Worm (Caenorhabditis elegans): ENCODE data around the gene aco-2.

The aco-2 gene

DNA sequence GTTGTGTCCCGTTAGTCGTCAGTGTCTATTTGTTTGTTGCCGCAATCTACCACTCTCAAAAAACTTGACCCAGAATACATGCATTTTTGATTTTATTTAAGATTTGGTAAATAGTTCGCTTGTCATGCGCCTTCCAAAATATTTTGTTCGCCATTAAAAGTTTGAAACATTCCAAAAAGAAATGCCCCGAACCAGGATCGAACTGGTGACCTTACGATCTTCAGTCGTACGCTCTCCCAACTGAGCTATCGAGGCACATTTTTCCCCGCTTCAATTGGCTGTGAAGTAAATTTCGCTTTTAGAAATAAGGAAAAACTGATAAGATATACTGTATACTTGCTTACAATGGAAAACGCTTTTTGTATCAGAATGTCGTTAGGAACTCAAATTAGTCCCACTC is 4.8 kb downstream of the aco-2 start (continued):
- peak in 1 of 2 experiments; percentile 57 for TF ChIP-seq unc-62 (GFP tag; optimal IDR thresholded peaks at IDR 0.05 in 1 of 2)
- TF ChIP-seq unc-62 (tag; optimal IDR thresholded peaks at IDR 0.05): no peak
- TF ChIP-seq nhr-11 (tag; optimal IDR thresholded peaks at IDR 0.05): no peak
- no peak for TF ChIP-seq nhr-6 (tag; optimal IDR thresholded peaks at IDR 0.05)
- TF ChIP-seq tra-1 (GFP tag; IDR thresholded peaks at IDR 0.05): no peak
- TF ChIP-seq nhr-76 (tag; optimal IDR thresholded peaks at IDR 0.05): no peak
- TF ChIP-seq F10B5.3 (tag; optimal IDR thresholded peaks at IDR 0.05): no peak
- no peak for TF ChIP-seq lin-38 (GFP tag; IDR thresholded peaks at IDR 0.05)
- no peak for TF ChIP-seq ZK337.2 (GFP tag; IDR thresholded peaks at IDR 0.05)
- TF ChIP-seq D1046.2 (GFP tag; IDR thresholded peaks at IDR 0.05): no peak
- no peak for TF ChIP-seq php-3 (GFP tag; IDR thresholded peaks at IDR 0.05)
- TF ChIP-seq daf-16 (GFP tag; optimal IDR thresholded peaks at IDR 0.05): no peak
- TF ChIP-seq daf-16 (tag; optimal IDR thresholded peaks at IDR 0.05): peak; percentile 15
- TF ChIP-seq egl-27 (tag; optimal IDR thresholded peaks at IDR 0.05): no peak
- no peak for TF ChIP-seq mxl-2 (GFP tag; conservative IDR thresholded peaks at IDR 0.05)
- TF ChIP-seq nhr-25 (tag; optimal IDR thresholded peaks at IDR 0.05; ENCODE audit: borderline replicate concordance, insufficient read depth): no peak
- no peak for TF ChIP-seq Y105C5A.15 (GFP tag; IDR thresholded peaks at IDR 0.05)
- 0 out of 2 replicates have a peak, but pooled peaks have one; percentile 48 for TF ChIP-seq vab-7 (GFP tag; IDR thresholded peaks at IDR 0.05)
- TF ChIP-seq mdl-1 (tag; optimal IDR thresholded peaks at IDR 0.05): no peak
- TF ChIP-seq F49E8.2 (tag; optimal IDR thresholded peaks at IDR 0.05; ENCODE audit: borderline replicate concordance): no peak
- no peak for TF ChIP-seq ztf-7 (tag; optimal IDR thresholded peaks at IDR 0.05)
- no peak for TF ChIP-seq lir-3 (tag; optimal IDR thresholded peaks at IDR 0.05)
- no peak for TF ChIP-seq mdt-29 (GFP tag; IDR thresholded peaks at IDR 0.05)
- no peak for TF ChIP-seq R02D3.7 (tag; optimal IDR thresholded peaks at IDR 0.05)
- 0 out of 2 replicates have a peak, but pooled peaks have one; percentile 13 for TF ChIP-seq arid-1 (GFP tag; conservative IDR thresholded peaks at IDR 0.05)
- TF ChIP-seq zip-2 (tag; optimal IDR thresholded peaks at IDR 0.05): no peak
- 0 out of 2 replicates have a peak, but pooled peaks have one; percentile 38 for TF ChIP-seq dmd-8 (GFP tag; IDR thresholded peaks at IDR 0.05)
- peak; percentile 31; the same call in 1 of the 2 replicates for TF ChIP-seq pha-4 (GFP tag; IDR thresholded peaks at IDR 0.05)
- no peak for TF ChIP-seq pha-4 (tag; optimal IDR thresholded peaks at IDR 0.05)
- no peak for TF ChIP-seq attf-4 (tag; optimal IDR thresholded peaks at IDR 0.05)
- no peak for TF ChIP-seq hmg-1.1 (GFP tag; IDR thresholded peaks at IDR 0.05)
- no peak for TF ChIP-seq nhr-111 (GFP tag; optimal IDR thresholded peaks at IDR 0.05)

DNA sequence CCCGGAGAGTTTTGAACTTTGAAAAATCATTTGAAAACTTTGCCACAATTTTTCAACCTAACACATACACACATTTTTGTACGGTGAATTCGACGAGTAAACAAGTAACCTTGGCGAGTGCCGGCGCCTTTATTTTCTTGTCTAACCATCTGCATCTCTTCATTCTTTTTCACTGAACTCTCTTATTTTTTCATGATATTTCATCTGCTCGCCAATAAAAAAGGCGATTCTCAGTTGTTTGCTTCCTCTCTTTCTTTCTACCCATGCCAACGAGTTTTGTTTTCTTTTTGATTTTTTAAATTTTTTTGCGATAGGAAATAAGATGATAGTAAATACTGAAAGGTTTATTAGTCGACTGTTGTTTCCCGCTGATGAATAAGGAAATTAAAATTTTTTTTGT is 5.2 kb downstream of the aco-2 start:
- TF ChIP-seq Y48G9A.11 (GFP tag; IDR thresholded peaks at IDR 0.05): no peak
- TF ChIP-seq pha-4 (GFP tag; IDR thresholded peaks at IDR 0.05): no peak
- peak; percentile 64 for TF ChIP-seq pha-4 (tag; optimal IDR thresholded peaks at IDR 0.05)
- peak; percentile 16 for TF ChIP-seq ztf-7 (tag; optimal IDR thresholded peaks at IDR 0.05)
- TF ChIP-seq mes-2 (tag; optimal IDR thresholded peaks at IDR 0.05; ENCODE audit: poor library complexity, severe bottlenecking): peak; percentile 26
- peak; percentile 54 for TF ChIP-seq hmg-1.1 (GFP tag; IDR thresholded peaks at IDR 0.05)
- no peak for TF ChIP-seq egl-43 (GFP tag; IDR thresholded peaks at IDR 0.05)
- TF ChIP-seq php-3 (GFP tag; IDR thresholded peaks at IDR 0.05): peak; percentile 51; the same call in 1 of the 2 replicates
- no peak for TF ChIP-seq nhr-25 (tag; optimal IDR thresholded peaks at IDR 0.05; ENCODE audit: borderline replicate concordance, insufficient read depth)
- peak; percentile 60 for TF ChIP-seq nhr-6 (tag; optimal IDR thresholded peaks at IDR 0.05)
- TF ChIP-seq ctbp-1 (GFP tag; IDR thresholded peaks at IDR 0.05): no peak
- peak; percentile 67 for TF ChIP-seq aha-1 (tag)
- TF ChIP-seq dpl-1 (GFP tag; optimal IDR thresholded peaks at IDR 0.05): peak; percentile 11
- TF ChIP-seq ztf-11 (tag; optimal IDR thresholded peaks at IDR 0.05): no peak
- no peak for TF ChIP-seq ZK546.5 (tag; optimal IDR thresholded peaks at IDR 0.05)
- TF ChIP-seq hlh-11 (tag; optimal IDR thresholded peaks at IDR 0.05): peak; percentile 75
- no peak for TF ChIP-seq hlh-30 (tag; optimal IDR thresholded peaks at IDR 0.05; ENCODE audit: insufficient read depth)
- TF ChIP-seq fos-1 (tag; optimal IDR thresholded peaks at IDR 0.05): no peak
- TF ChIP-seq madf-5 (GFP tag; IDR thresholded peaks at IDR 0.05): no peak
- no peak for TF ChIP-seq spr-3 (GFP tag; optimal IDR thresholded peaks at IDR 0.05)
- TF ChIP-seq F26F4.8 (GFP tag; conservative IDR thresholded peaks at IDR 0.05): no peak
- no peak for TF ChIP-seq F10B5.3 (tag; optimal IDR thresholded peaks at IDR 0.05)
- TF ChIP-seq D1046.2 (GFP tag; IDR thresholded peaks at IDR 0.05): no peak
- peak in 1 of 2 experiments; percentile 23 for TF ChIP-seq daf-16 (GFP tag; optimal IDR thresholded peaks at IDR 0.05)
- peak; percentile 92 for TF ChIP-seq daf-16 (tag; optimal IDR thresholded peaks at IDR 0.05)
- no peak for TF ChIP-seq mdt-29 (GFP tag; IDR thresholded peaks at IDR 0.05)
- no peak for TF ChIP-seq zip-2 (tag; optimal IDR thresholded peaks at IDR 0.05)
- TF ChIP-seq mep-1 (tag; optimal IDR thresholded peaks at IDR 0.05): peak; percentile 46
- TF ChIP-seq mxl-3 (GFP tag; optimal IDR thresholded peaks at IDR 0.05): no peak
- peak; percentile 62 for TF ChIP-seq dve-1 (tag; optimal IDR thresholded peaks at IDR 0.05; ENCODE audit: insufficient read depth)
- peak; percentile 44 for TF ChIP-seq nhr-28 (tag; optimal IDR thresholded peaks at IDR 0.05)

Data from whole organism, L4 larva.